Fruit fly (Drosophila melanogaster) whole organism: Measurements from ENCODE around the gene CG4408.

ENCODE experiments used
- pan ChIP-seq: fragments of >200 bp; optimal IDR thresholded peaks from 2 replicates; lab custom pipeline; 2017
- psq ChIP-seq: fragments of >200 bp; optimal IDR thresholded peaks from 2 replicates; lab custom pipeline; 2017

DNA sequence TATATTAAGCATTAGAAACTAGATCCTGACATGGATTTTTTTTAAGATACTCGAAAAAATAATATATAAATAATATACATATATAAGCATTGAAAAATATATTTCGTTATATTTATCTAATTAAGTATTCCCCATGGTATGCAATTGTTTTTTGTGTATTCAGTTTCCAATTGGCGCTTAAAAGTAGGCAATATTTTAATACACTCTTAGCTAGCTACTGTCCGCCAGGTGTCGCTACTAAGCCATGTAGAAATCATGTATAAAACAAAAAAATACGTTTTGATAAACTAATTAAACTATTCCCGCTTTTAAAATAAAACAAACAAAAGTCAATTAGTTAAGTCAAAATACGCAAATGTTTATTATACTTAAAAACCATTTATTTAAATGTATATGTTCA, 32.1 kb downstream of the CG4408 start:
- no peak for TF ChIP-seq pan (lab: Kevin White, UChicago)
- TF ChIP-seq psq (lab: Kevin White, UChicago), result no peak
